Worm (Caenorhabditis elegans) whole organism, early embryonic: ENCODE measurements around the gene F14F9.4.

Source experiments
- B0310.2 ChIP-seq: sonication (generic microtip); optimal IDR thresholded peaks from 2 replicates; lab custom pipeline; 2016; ENCODE audit warnings: mild to moderate bottlenecking, missing genetic modification characterization, missing compliant biosample characterization
- F13C5.2 ChIP-seq: sonication (generic microtip); optimal IDR thresholded peaks from 2 replicates; lab custom pipeline; 2017; ENCODE audit warnings: mild to moderate bottlenecking, missing genetic modification characterization, inconsistent platforms, missing compliant biosample characterization
- aly-1 ChIP-seq: sonication (generic microtip); optimal IDR thresholded peaks from 2 replicates; lab custom pipeline; 2016; ENCODE audit warnings: missing genetic modification characterization, missing compliant biosample characterization
- ama-1 ChIP-seq: fragments of 150-350 bp; optimal IDR thresholded peaks from 2 replicates; lab custom pipeline; 2014
- ceh-13 ChIP-seq: fragments of 200-800 bp; sonication (Bioruptor generic); optimal IDR thresholded peaks from 2 replicates; lab custom pipeline; 2018; ENCODE audit warnings: mild to moderate bottlenecking, missing genetic modification characterization, missing compliant biosample characterization
- ceh-36 ChIP-seq: sonication (generic microtip); optimal IDR thresholded peaks from 2 replicates; lab custom pipeline; 2016; ENCODE audit warnings: missing genetic modification characterization, inconsistent platforms, missing compliant biosample characterization
- ets-7 ChIP-seq: sonication (generic microtip); optimal IDR thresholded peaks from 2 replicates; lab custom pipeline; 2016; ENCODE audit warnings: missing genotype, missing genetic modification characterization, missing compliant biosample characterization
- flt-1 ChIP-seq: fragments of 200-800 bp; sonication (Bioruptor generic); IDR thresholded peaks from 2 replicates; pipeline ENCODE4 v1.3.6; 2022; ENCODE audit warnings: missing genetic modification characterization, missing compliant biosample characterization
- hmbx-1 ChIP-seq: sonication (generic microtip); optimal IDR thresholded peaks from 2 replicates; lab custom pipeline; 2016; ENCODE audit warnings: mild to moderate bottlenecking, missing genetic modification characterization, missing compliant biosample characterization
- hmg-4 ChIP-seq: fragments of 200-800 bp; sonication (Bioruptor generic); optimal IDR thresholded peaks from 2 replicates; lab custom pipeline; 2018; ENCODE audit warnings: mild to moderate bottlenecking, missing genetic modification characterization, missing compliant biosample characterization
- hnd-1 ChIP-seq: sonication (generic microtip); optimal IDR thresholded peaks from 2 replicates; lab custom pipeline; 2016; ENCODE audit warnings: missing genetic modification characterization, missing compliant biosample characterization
- pes-1 ChIP-seq: fragments of 200-800 bp; sonication (Bioruptor generic); IDR thresholded peaks from 2 replicates; pipeline ENCODE4 v1.3.6; 2022; ENCODE audit warnings: missing genetic modification reagents, missing genetic modification characterization, missing compliant biosample characterization
- scrt-1 ChIP-seq: fragments of 200-800 bp; sonication (Bioruptor generic); IDR thresholded peaks from 2 replicates; pipeline ENCODE4 v1.3.6; 2022; ENCODE audit warnings: missing genetic modification characterization, missing compliant biosample characterization
- sea-1 ChIP-seq: fragments of 200-800 bp; sonication (Bioruptor generic); conservative IDR thresholded peaks from 2 replicates; pipeline ENCODE4 v1.3.6; 2022; ENCODE audit warnings: missing genetic modification characterization, missing compliant biosample characterization
- tbx-11 ChIP-seq: fragments of 200-800 bp; sonication (Bioruptor generic); IDR thresholded peaks from 2 replicates; pipeline ENCODE4 v1.3.6; 2022; ENCODE audit warnings: missing genetic modification characterization, missing compliant biosample characterization
- tbx-37 ChIP-seq: fragments of 200-800 bp; sonication (Bioruptor generic); conservative IDR thresholded peaks from 2 replicates; pipeline ENCODE4 v1.3.6; 2022; ENCODE audit warnings: missing genetic modification reagents, missing genetic modification characterization, missing compliant biosample characterization
- tra-4 ChIP-seq: sonication (generic microtip); optimal IDR thresholded peaks from 2 replicates; lab custom pipeline; 2017; ENCODE audit warnings: missing genetic modification characterization, missing compliant biosample characterization

Gene F14F9.4

DNA sequence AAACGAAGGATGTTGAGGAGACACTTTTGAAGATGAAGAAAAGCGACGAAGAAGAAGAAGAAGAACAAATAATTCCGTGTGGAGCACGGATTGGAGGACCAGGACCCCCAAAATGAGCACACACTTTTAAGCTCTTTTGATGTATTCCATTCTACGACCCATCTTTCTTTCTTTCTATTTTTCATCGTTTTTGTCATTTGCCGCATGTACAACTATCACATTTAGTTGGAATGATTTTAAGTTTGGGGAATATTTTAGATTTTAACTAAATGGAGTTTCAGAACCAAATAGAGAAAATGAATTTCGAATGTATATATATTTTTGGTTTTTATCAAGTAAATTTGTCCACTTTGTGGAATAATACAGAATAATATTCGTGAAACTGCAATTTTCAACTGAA, 33.6 kb upstream of the F14F9.4 start, which contains the start of gene unc-46:
TSS of gene unc-46 (minus strand) at position 101 of the 400 bp plus-strand sequence.
- TF ChIP-seq ceh-36 (tag; lab: Kevin White, UChicago) (no peak), scrt-1 (no peak), flt-1 (GFP tag; lab: Robert Waterston, UW) (no peak), ets-7 (no peak), ama-1 (lab: Kevin White, UChicago) (no peak), ceh-13 (GFP tag; lab: Kevin White, UChicago) (no peak), tbx-37 (GFP tag; lab: Robert Waterston, UW) (no peak), aly-1 (no peak), tra-4 (tag; lab: Kevin White, UChicago) (no peak), hmg-4 (no peak), hmbx-1 (tag; lab: Kevin White, UChicago) (no peak), tbx-11 (GFP tag; lab: Robert Waterston, UW) (no peak), pes-1 (GFP tag; lab: Robert Waterston, UW) (no peak), hnd-1 (tag; lab: Kevin White, UChicago) (no peak), B0310.2 (tag; lab: Kevin White, UChicago) (no peak), sea-1 (no peak), F13C5.2 (no peak)

DNA sequence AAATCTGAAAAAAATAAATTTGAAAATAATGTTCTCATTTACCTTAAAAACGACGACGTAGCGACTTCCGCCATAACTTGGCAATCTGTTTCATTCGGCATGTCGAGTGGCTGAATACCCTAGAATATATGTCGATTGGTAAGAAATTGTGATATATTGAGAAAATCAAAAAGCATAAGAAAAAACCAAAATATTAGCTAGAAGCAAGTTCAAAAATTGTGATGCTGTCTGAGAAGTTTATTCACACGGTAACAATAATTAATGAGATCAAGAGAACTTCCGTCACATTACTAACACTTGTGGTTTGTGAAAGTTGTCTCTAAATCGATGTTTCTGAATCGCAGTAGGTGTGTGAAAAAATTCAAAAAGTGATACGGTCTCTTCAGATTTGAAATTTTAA, 30.5 kb upstream of the F14F9.4 start, which contains the start of gene srab-1:
TSS of gene srab-1 (minus strand) at position 101 of the 400 bp plus-strand sequence.
- TF ChIP-seq scrt-1, result no peak
- no peak for TF ChIP-seq hnd-1 (tag; lab: Kevin White, UChicago)
- TF ChIP-seq tra-4 (tag; lab: Kevin White, UChicago), result no peak
- no peak for TF ChIP-seq ama-1 (lab: Kevin White, UChicago)
- TF ChIP-seq pes-1 (GFP tag; lab: Robert Waterston, UW), result no peak
- no peak for TF ChIP-seq hmg-4
- TF ChIP-seq aly-1, result no peak
- no peak for TF ChIP-seq B0310.2 (tag; lab: Kevin White, UChicago)
- no peak for TF ChIP-seq ceh-13 (GFP tag; lab: Kevin White, UChicago)
- TF ChIP-seq ets-7, result no peak
- no peak for TF ChIP-seq ceh-36 (tag; lab: Kevin White, UChicago)
- no peak for TF ChIP-seq hmbx-1 (tag; lab: Kevin White, UChicago)
- TF ChIP-seq sea-1, result no peak

DNA sequence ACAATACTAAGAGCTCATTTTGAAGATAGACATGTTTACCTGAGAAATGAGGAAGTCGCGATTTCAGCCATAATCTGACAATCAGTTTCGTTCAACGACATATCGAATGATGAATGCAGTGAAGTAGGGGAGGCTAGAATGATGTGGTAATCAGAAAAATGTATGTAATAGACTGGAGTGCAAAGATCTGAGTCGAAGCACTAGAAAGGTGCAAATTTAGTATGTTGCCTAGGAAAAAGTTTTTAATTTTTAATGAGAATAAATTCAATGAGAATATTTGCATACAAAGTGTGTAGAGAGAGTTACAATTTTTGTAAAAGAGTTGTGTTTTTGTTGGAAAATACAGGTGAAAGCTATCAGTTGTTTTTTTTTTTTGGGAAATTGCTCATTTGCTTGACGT, 27.6 kb upstream of the F14F9.4 start, which contains the start of gene srab-2:
TSS of gene srab-2 (minus strand) at position 101 of the 400 bp plus-strand sequence.
- TF ChIP-seq aly-1 (no peak), hnd-1 (tag; lab: Kevin White, UChicago) (no peak), tbx-37 (GFP tag; lab: Robert Waterston, UW) (no peak), pes-1 (GFP tag; lab: Robert Waterston, UW) (no peak), hmbx-1 (tag; lab: Kevin White, UChicago) (no peak), tra-4 (tag; lab: Kevin White, UChicago) (no peak), scrt-1 (no peak), B0310.2 (tag; lab: Kevin White, UChicago) (no peak), tbx-11 (GFP tag; lab: Robert Waterston, UW) (no peak), ama-1 (lab: Kevin White, UChicago) (no peak), ceh-36 (tag; lab: Kevin White, UChicago) (no peak), flt-1 (GFP tag; lab: Robert Waterston, UW) (no peak), ceh-13 (GFP tag; lab: Kevin White, UChicago) (no peak), ets-7 (no peak), sea-1 (no peak)

DNA sequence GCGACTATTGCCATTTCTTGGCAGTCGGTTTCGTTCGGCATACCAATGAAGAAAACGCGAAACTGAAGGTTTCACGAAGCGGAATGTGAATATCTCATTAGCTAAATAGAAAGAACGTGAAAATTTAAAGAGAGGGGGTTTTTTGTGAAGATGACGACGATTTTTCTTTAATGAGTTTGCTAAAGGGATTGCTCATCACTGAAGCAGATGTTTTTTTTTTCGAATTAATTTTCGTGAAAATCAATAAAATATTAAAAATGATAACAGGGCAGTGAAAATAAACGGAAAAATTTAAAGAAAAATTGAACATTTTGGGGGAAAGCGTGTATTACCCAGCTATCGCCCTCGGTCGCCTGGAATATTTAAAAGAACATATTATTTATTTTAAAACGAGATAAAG, 24.7 kb upstream of the F14F9.4 start, which contains the start of gene srab-3:
TSS of gene srab-3 (minus strand) at position 101 of the 400 bp plus-strand sequence.
- no peak for TF ChIP-seq ama-1 (lab: Kevin White, UChicago)

DNA sequence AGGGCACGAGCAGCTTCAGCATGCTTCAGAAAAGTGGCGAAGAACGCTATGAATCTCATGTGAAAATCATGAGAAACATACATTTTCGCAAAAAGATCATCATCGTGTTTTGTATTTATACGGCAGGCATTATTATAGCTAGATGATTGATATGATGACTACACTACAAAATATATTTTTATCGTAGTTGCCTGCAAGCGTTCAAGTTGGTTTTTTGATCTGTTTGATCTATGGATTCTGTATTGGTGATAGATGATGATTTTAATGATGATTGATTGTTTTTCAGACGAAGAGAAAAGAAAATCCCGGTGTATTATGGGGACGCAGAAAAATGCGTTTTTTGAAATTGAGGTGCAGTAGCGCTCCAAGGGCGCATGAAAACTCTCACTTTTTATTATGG, 21.9 kb upstream of the F14F9.4 start, which contains the start of gene ugt-63:
TSS of gene ugt-63 (minus strand) at position 89 of the 400 bp plus-strand sequence.
- TF ChIP-seq ceh-13 (GFP tag; lab: Kevin White, UChicago) (no peak), ama-1 (lab: Kevin White, UChicago) (no peak), tbx-37 (GFP tag; lab: Robert Waterston, UW) (no peak), pes-1 (GFP tag; lab: Robert Waterston, UW) (no peak), aly-1 (no peak)

DNA sequence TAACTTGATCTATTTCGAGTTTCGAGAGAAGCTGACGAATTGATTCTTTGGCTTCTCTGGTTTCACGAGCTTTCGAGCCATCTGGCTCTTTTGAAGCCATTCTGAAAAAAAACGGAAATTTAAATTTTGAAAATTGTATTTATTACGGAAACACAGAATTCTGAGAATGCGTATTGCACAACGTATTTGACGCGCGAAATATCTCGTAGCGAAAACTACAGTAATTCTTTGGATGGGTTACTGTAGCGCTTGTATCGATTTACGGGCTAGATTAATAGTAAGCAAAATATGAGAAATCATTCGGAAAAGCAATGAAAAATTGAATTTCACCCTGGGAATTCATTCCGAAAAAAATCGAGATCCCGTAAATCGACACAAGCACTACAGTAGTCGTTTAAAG, 18.9 kb upstream of the F14F9.4 start, which contains the start of gene C04F5.8:
TSS of gene C04F5.8 (minus strand) at position 101 of the 400 bp plus-strand sequence.
- TF ChIP-seq scrt-1, result no peak
- TF ChIP-seq hmg-4, result no peak
- no peak for TF ChIP-seq hnd-1 (tag; lab: Kevin White, UChicago)

DNA sequence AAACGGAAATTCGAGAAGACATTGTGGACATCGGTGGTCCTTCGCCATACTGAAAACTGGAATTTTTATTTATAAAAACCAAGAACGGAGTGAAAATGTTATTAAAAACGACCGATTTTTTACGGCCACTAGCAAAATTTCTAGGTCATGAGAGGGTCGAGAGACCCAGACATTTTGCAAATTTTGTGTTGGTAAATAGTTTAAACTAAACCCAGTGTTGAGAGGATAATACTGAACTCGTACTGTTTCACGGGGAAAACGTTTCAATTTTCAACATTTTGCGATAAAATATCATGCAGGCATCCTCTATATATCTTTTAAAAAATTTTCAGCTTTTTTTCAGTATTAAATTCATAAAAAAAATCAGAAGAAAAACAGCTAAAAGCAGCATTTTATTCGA, 13.4 kb upstream of the F14F9.4 start, which contains the start of gene C04F5.9:
TSS of gene C04F5.9 (minus strand) at position 101 of the 400 bp plus-strand sequence.
- TF ChIP-seq ets-7, result no peak

DNA sequence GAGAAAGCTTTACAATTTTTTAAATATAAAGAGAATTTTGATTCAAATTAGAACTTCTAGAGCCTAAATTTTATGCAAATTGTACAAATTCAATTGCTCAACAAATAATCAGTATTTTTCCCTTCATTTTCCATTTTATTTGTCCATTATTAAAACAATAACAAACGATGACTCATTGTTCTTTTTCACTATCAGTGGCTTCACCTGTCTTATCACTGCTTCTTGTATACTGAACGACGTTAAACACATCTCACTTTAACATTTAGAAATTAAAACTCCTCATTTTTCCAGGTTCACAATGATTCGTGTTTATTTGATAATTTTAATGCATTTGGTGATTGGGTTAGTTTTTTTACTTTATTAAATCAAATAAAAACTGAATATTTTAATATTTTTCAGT, 12.9 kb upstream of the F14F9.4 start, which contains the start of gene sid-1:
TSS of gene sid-1 (plus strand) at position 292 of the 400 bp plus-strand sequence.
- TF ChIP-seq B0310.2 (tag; lab: Kevin White, UChicago) (no peak), scrt-1 (no peak), ceh-36 (tag; lab: Kevin White, UChicago) (no peak), hmbx-1 (tag; lab: Kevin White, UChicago) (no peak), aly-1 (no peak), tbx-11 (GFP tag; lab: Robert Waterston, UW) (no peak), F13C5.2 (no peak), hnd-1 (tag; lab: Kevin White, UChicago) (no peak), ets-7 (no peak), tbx-37 (GFP tag; lab: Robert Waterston, UW) (no peak), sea-1 (no peak), pes-1 (GFP tag; lab: Robert Waterston, UW) (no peak)
